Worm (Caenorhabditis elegans) whole organism, mixed stage, embryonic: ENCODE results near the gene hpo-8.

Experiments used
- M03D4.4 ChIP-seq: sonication (generic microtip); optimal IDR thresholded peaks from 2 replicates; lab custom pipeline; 2017; ENCODE audit warnings: mild to moderate bottlenecking, missing genetic modification characterization, missing compliant biosample characterization
- ceh-39 ChIP-seq: fragments of 150-350 bp; optimal IDR thresholded peaks from 2 replicates; lab custom pipeline; 2014; ENCODE audit warnings: missing biosample characterization, missing genetic modification characterization
- ceh-43 ChIP-seq: fragments of 200-800 bp; sonication (Bioruptor generic); optimal IDR thresholded peaks from 2 replicates; lab custom pipeline; 2018; ENCODE audit warnings: mild to moderate bottlenecking, missing genetic modification characterization, moderate library complexity, missing compliant biosample characterization
- ceh-83 ChIP-seq: fragments of 200-800 bp; sonication (Bioruptor generic); optimal IDR thresholded peaks from 2 replicates; lab custom pipeline; 2018; ENCODE audit warnings: mild to moderate bottlenecking, missing genetic modification characterization, missing compliant biosample characterization
- ces-1 ChIP-seq: fragments of 150-350 bp; optimal IDR thresholded peaks from 2 replicates; lab custom pipeline; 2014; ENCODE audit warnings: missing biosample characterization, missing genetic modification reagents, missing genetic modification characterization
- cnd-1 ChIP-seq: fragments of 200-800 bp; sonication (Bioruptor generic); optimal IDR thresholded peaks from 2 replicates; lab custom pipeline; 2018; ENCODE audit warnings: mild to moderate bottlenecking, missing genetic modification characterization, missing compliant biosample characterization
- drap-1 ChIP-seq: fragments of 200-800 bp; sonication (Bioruptor generic); optimal IDR thresholded peaks from 3 replicates; lab custom pipeline; 2018; ENCODE audit warnings: mild to moderate bottlenecking, missing genetic modification characterization, missing compliant biosample characterization
- elt-3 ChIP-seq: fragments of 150-350 bp; optimal IDR thresholded peaks from 2 replicates; lab custom pipeline; 2014; ENCODE audit warnings: missing biosample characterization, missing genetic modification characterization
- flh-1 ChIP-seq: fragments of 200-800 bp; sonication (Bioruptor generic); optimal IDR thresholded peaks from 2 replicates; lab custom pipeline; 2018; ENCODE audit warnings: mild to moderate bottlenecking, missing genetic modification characterization, moderate library complexity, missing compliant biosample characterization
- ham-2 ChIP-seq: fragments of 200-800 bp; sonication (Bioruptor generic); optimal IDR thresholded peaks from 2 replicates; lab custom pipeline; 2018; ENCODE audit warnings: mild to moderate bottlenecking, missing genetic modification characterization, missing compliant biosample characterization
- lin-13 ChIP-seq: fragments of 150-350 bp; optimal IDR thresholded peaks from 2 replicates; lab custom pipeline; 2014; ENCODE audit warnings: missing biosample characterization, missing genetic modification characterization
- lin-32 ChIP-seq: fragments of 200-800 bp; sonication (Bioruptor generic); optimal IDR thresholded peaks from 2 replicates; lab custom pipeline; 2018; ENCODE audit warnings: mild to moderate bottlenecking, missing genetic modification characterization, missing compliant biosample characterization
- lsy-2 ChIP-seq: fragments of 150-350 bp; optimal IDR thresholded peaks from 2 replicates; lab custom pipeline; 2014; ENCODE audit warnings: missing biosample characterization, missing genetic modification characterization
- mab-5 ChIP-seq: fragments of 150-350 bp; optimal IDR thresholded peaks from 2 replicates; lab custom pipeline; 2014; ENCODE audit warnings: missing biosample characterization, missing genetic modification characterization
- mep-1 ChIP-seq: fragments of 150-350 bp; optimal IDR thresholded peaks from 2 replicates; lab custom pipeline; 2017; ENCODE audit warnings: missing biosample characterization, missing genetic modification reagents, missing genetic modification characterization, inconsistent platforms
- mls-2 ChIP-seq: sonication (generic microtip); optimal IDR thresholded peaks from 2 replicates; lab custom pipeline; 2016; ENCODE audit warnings: mild to moderate bottlenecking, missing genetic modification characterization, moderate library complexity, missing compliant biosample characterization
- nhr-12 ChIP-seq: fragments of 150-350 bp; optimal IDR thresholded peaks from 2 replicates; lab custom pipeline; 2014; ENCODE audit warnings: missing biosample characterization, missing genetic modification characterization
- nhr-2 ChIP-seq: fragments of 150-350 bp; optimal IDR thresholded peaks from 2 replicates; lab custom pipeline; 2014; ENCODE audit warnings: missing biosample characterization, missing genetic modification characterization
- nhr-237 ChIP-seq: fragments of 150-350 bp; optimal IDR thresholded peaks from 2 replicates; lab custom pipeline; 2014; ENCODE audit warnings: missing biosample characterization, missing genetic modification characterization
- nhr-28 ChIP-seq: fragments of 150-350 bp; optimal IDR thresholded peaks from 2 replicates; lab custom pipeline; 2014; ENCODE audit warnings: missing biosample characterization, missing genetic modification characterization
- pha-4 ChIP-seq: fragments of 150-350 bp; optimal IDR thresholded peaks from 2 replicates; lab custom pipeline; 2018; ENCODE audit warnings: missing biosample characterization, missing genetic modification reagents, missing genetic modification characterization
- sem-2 ChIP-seq: fragments of 200-800 bp; sonication (Bioruptor generic); optimal IDR thresholded peaks from 2 replicates; lab custom pipeline; 2018; ENCODE audit warnings: mild to moderate bottlenecking, missing genetic modification characterization, missing compliant biosample characterization
- snpc-4 ChIP-seq: fragments of 150-350 bp; optimal IDR thresholded peaks from 2 replicates; lab custom pipeline; 2014; ENCODE audit warnings: missing biosample characterization, missing genetic modification characterization
- sptf-1 ChIP-seq: sonication (generic microtip); optimal IDR thresholded peaks from 2 replicates; lab custom pipeline; 2017; ENCODE audit warnings: mild to moderate bottlenecking, missing genetic modification characterization, moderate library complexity, missing compliant biosample characterization
- tbx-8 ChIP-seq: fragments of 200-800 bp; sonication (Bioruptor generic); optimal IDR thresholded peaks from 2 replicates; lab custom pipeline; 2018; ENCODE audit warnings: mild to moderate bottlenecking, missing genetic modification characterization, moderate library complexity, missing compliant biosample characterization
- unc-120 ChIP-seq: sonication (generic microtip); optimal IDR thresholded peaks from 2 replicates; lab custom pipeline; 2017; ENCODE audit warnings: missing genetic modification characterization, missing compliant biosample characterization; ENCODE audit not compliant: poor library complexity, severe bottlenecking
- unc-62 ChIP-seq: fragments of 150-350 bp; optimal IDR thresholded peaks from 2 replicates; lab custom pipeline; 2014; ENCODE audit warnings: missing biosample characterization, missing genetic modification reagents, missing genetic modification characterization
- zip-8 ChIP-seq: fragments of 150-350 bp; optimal IDR thresholded peaks from 2 replicates; lab custom pipeline; 2014; ENCODE audit warnings: missing biosample characterization, missing genetic modification characterization
- ztf-11 ChIP-seq: fragments of 150-350 bp; optimal IDR thresholded peaks from 2 replicates; lab custom pipeline; 2014; ENCODE audit warnings: missing biosample characterization, missing genetic modification characterization

hpo-8 gene

ce11 chrV:6799564-6799963, 39.5 kb upstream of the hpo-8 start, which contains the start of gene dmsr-9:
Gene dmsr-9 (minus strand): TSS chrV:6799664.
- no peak for TF ChIP-seq ham-2 (GFP tag; lab: Kevin White, UChicago)
- no peak for TF ChIP-seq snpc-4 (tag; lab: Kevin White, UChicago)
- TF ChIP-seq sptf-1 (tag; lab: Kevin White, UChicago): no peak
- no peak for TF ChIP-seq unc-120
- no peak for TF ChIP-seq ceh-39 (tag; lab: Kevin White, UChicago)
- TF ChIP-seq zip-8 (tag; lab: Kevin White, UChicago): no peak
- TF ChIP-seq sem-2 (GFP tag; lab: Kevin White, UChicago): no peak
- TF ChIP-seq drap-1: no peak
- TF ChIP-seq M03D4.4 (tag; lab: Kevin White, UChicago): no peak
- no peak for TF ChIP-seq tbx-8 (GFP tag; lab: Kevin White, UChicago)
- no peak for TF ChIP-seq flh-1 (GFP tag; lab: Kevin White, UChicago)
- no peak for TF ChIP-seq ztf-11 (tag; lab: Kevin White, UChicago)
- TF ChIP-seq ces-1 (GFP tag; lab: Kevin White, UChicago): no peak
- no peak for TF ChIP-seq lin-13
- no peak for TF ChIP-seq pha-4 (tag; lab: Kevin White, UChicago)
- TF ChIP-seq nhr-237 (tag; lab: Kevin White, UChicago): no peak
- TF ChIP-seq lin-32 (GFP tag; lab: Kevin White, UChicago): no peak
- no peak for TF ChIP-seq mab-5 (tag; lab: Kevin White, UChicago)

- TF ChIP-seq unc-120 (no peak), nhr-28 (tag; lab: Kevin White, UChicago) (no peak), sem-2 (GFP tag; lab: Kevin White, UChicago) (no peak)
Measured at ce11 chrV:6801850-6802249, 37.2 kb upstream of the hpo-8 start, which contains the start of gene dmsr-10. Gene dmsr-10 (minus strand): TSS chrV:6801950.

- TF ChIP-seq drap-1: no peak
- TF ChIP-seq cnd-1 (tag; lab: Kevin White, UChicago): no peak
- no peak for TF ChIP-seq ceh-39 (tag; lab: Kevin White, UChicago)
- no peak for TF ChIP-seq M03D4.4 (tag; lab: Kevin White, UChicago)
- TF ChIP-seq elt-3 (tag; lab: Kevin White, UChicago): no peak
- no peak for TF ChIP-seq lin-32 (GFP tag; lab: Kevin White, UChicago)
- TF ChIP-seq nhr-237 (tag; lab: Kevin White, UChicago): no peak
- TF ChIP-seq pha-4 (tag; lab: Kevin White, UChicago): no peak
- no peak for TF ChIP-seq ceh-83 (GFP tag; lab: Kevin White, UChicago)
- no peak for TF ChIP-seq nhr-12 (tag; lab: Kevin White, UChicago)
- no peak for TF ChIP-seq lsy-2
- no peak for TF ChIP-seq ztf-11 (tag; lab: Kevin White, UChicago)
- TF ChIP-seq ceh-43 (GFP tag; lab: Kevin White, UChicago): no peak
- TF ChIP-seq ham-2 (GFP tag; lab: Kevin White, UChicago): no peak
Measured at ce11 chrV:6803992-6804391, 35.1 kb upstream of the hpo-8 start, which contains the start of gene dmsr-11. Gene dmsr-11 (minus strand): TSS chrV:6804092.

- TF ChIP-seq sptf-1 (tag; lab: Kevin White, UChicago): no peak
Measured at ce11 chrV:6806340-6806739, 32.7 kb upstream of the hpo-8 start, which contains the start of gene dmsr-12. Gene dmsr-12 (minus strand): TSS chrV:6806440.

- no peak for TF ChIP-seq lin-13
- no peak for TF ChIP-seq ham-2 (GFP tag; lab: Kevin White, UChicago)
- TF ChIP-seq mls-2 (tag; lab: Kevin White, UChicago): no peak
- no peak for TF ChIP-seq nhr-237 (tag; lab: Kevin White, UChicago)
- no peak for TF ChIP-seq nhr-2 (tag; lab: Kevin White, UChicago)
- no peak for TF ChIP-seq unc-62 (GFP tag; lab: Kevin White, UChicago)
- no peak for TF ChIP-seq lsy-2
- no peak for TF ChIP-seq lin-32 (GFP tag; lab: Kevin White, UChicago)
- no peak for TF ChIP-seq mep-1 (tag; lab: Kevin White, UChicago)
- no peak for TF ChIP-seq snpc-4 (tag; lab: Kevin White, UChicago)
- TF ChIP-seq zip-8 (tag; lab: Kevin White, UChicago): no peak
- no peak for TF ChIP-seq nhr-12 (tag; lab: Kevin White, UChicago)
- TF ChIP-seq tbx-8 (GFP tag; lab: Kevin White, UChicago): no peak
- no peak for TF ChIP-seq sem-2 (GFP tag; lab: Kevin White, UChicago)
- TF ChIP-seq sptf-1 (tag; lab: Kevin White, UChicago): no peak
- no peak for TF ChIP-seq ceh-43 (GFP tag; lab: Kevin White, UChicago)
Measured at ce11 chrV:6808962-6809361, 30.1 kb upstream of the hpo-8 start, which contains the start of gene dmsr-16. Gene dmsr-16 (minus strand): TSS chrV:6809062.
